Worm (Caenorhabditis elegans) whole organism, late embryonic: ENCODE data around the gene F22B5.10.

ENCODE experiments used
- C38D4.7 ChIP-seq: fragments of 200-800 bp; sonication (Bioruptor generic); optimal IDR thresholded peaks from 2 replicates; lab custom pipeline; 2018; ENCODE audit warnings: mild to moderate bottlenecking, missing genetic modification characterization, moderate library complexity, missing compliant biosample characterization
- K09A11.1 ChIP-seq: sonication (generic microtip); optimal IDR thresholded peaks from 2 replicates; lab custom pipeline; 2017; ENCODE audit warnings: antibody characterized with exemption, mild to moderate bottlenecking, missing genetic modification characterization, missing compliant biosample characterization; ENCODE audit not compliant: insufficient read depth
- T23F11.4 ChIP-seq: fragments of 200-800 bp; sonication (Bioruptor generic); optimal IDR thresholded peaks from 2 replicates; lab custom pipeline; 2018; ENCODE audit warnings: mild to moderate bottlenecking, missing genetic modification characterization, missing compliant biosample characterization
- Y22D7AL.16 ChIP-seq: sonication (generic microtip); optimal IDR thresholded peaks from 2 replicates; lab custom pipeline; 2016; ENCODE audit warnings: missing genetic modification characterization, missing compliant biosample characterization
- ahr-1 ChIP-seq: sonication (generic microtip); optimal IDR thresholded peaks from 2 replicates; lab custom pipeline; 2016; ENCODE audit warnings: missing genetic modification characterization, missing compliant biosample characterization
- ceh-14 ChIP-seq: sonication (generic microtip); optimal IDR thresholded peaks from 2 replicates; lab custom pipeline; 2016; ENCODE audit warnings: missing genotype, missing genetic modification characterization, missing compliant biosample characterization
- ceh-18 ChIP-seq: sonication (generic microtip); optimal IDR thresholded peaks from 2 replicates; lab custom pipeline; 2016; ENCODE audit warnings: missing genetic modification characterization, missing compliant biosample characterization
- ceh-19 ChIP-seq: fragments of 200-800 bp; sonication (Bioruptor generic); optimal IDR thresholded peaks from 2 replicates; lab custom pipeline; 2018; ENCODE audit warnings: mild to moderate bottlenecking, missing genetic modification characterization, missing compliant biosample characterization
- ceh-22 ChIP-seq: sonication (generic microtip); optimal IDR thresholded peaks from 2 replicates; lab custom pipeline; 2017; ENCODE audit warnings: missing biosample characterization, missing genetic modification characterization
- ceh-30 ChIP-seq: fragments of 150-350 bp; optimal IDR thresholded peaks from 2 replicates; lab custom pipeline; 2014; ENCODE audit warnings: missing biosample characterization, missing genetic modification characterization
- ceh-31 ChIP-seq: sonication (generic microtip); optimal IDR thresholded peaks from 2 replicates; lab custom pipeline; 2016; ENCODE audit warnings: missing genetic modification characterization, missing compliant biosample characterization
- ceh-34 ChIP-seq: sonication (generic microtip); optimal IDR thresholded peaks from 2 replicates; lab custom pipeline; 2016; ENCODE audit warnings: mild to moderate bottlenecking, missing genetic modification characterization, missing compliant biosample characterization
- ceh-48 ChIP-seq: sonication (generic microtip); optimal IDR thresholded peaks from 2 replicates; lab custom pipeline; 2016; ENCODE audit warnings: missing genetic modification characterization, inconsistent platforms, missing compliant biosample characterization
- che-1 ChIP-seq: sonication (generic microtip); optimal IDR thresholded peaks from 2 replicates; lab custom pipeline; 2016; ENCODE audit warnings: mild to moderate bottlenecking, missing genetic modification characterization, missing compliant biosample characterization
- elt-4 ChIP-seq: sonication (generic microtip); optimal IDR thresholded peaks from 2 replicates; lab custom pipeline; 2016; ENCODE audit warnings: missing genetic modification characterization, missing compliant biosample characterization
- eyg-1 ChIP-seq: sonication (generic microtip); optimal IDR thresholded peaks from 2 replicates; lab custom pipeline; 2016; ENCODE audit warnings: missing genotype, missing genetic modification characterization, missing compliant biosample characterization
- fkh-6 ChIP-seq: sonication (generic microtip); optimal IDR thresholded peaks from 2 replicates; lab custom pipeline; 2016; ENCODE audit warnings: missing genetic modification characterization, missing compliant biosample characterization
- gmeb-2 ChIP-seq: sonication (generic microtip); optimal IDR thresholded peaks from 2 replicates; lab custom pipeline; 2016; ENCODE audit warnings: missing genetic modification characterization, inconsistent platforms, missing compliant biosample characterization
- hlh-30 ChIP-seq: sonication (generic microtip); optimal IDR thresholded peaks from 2 replicates; lab custom pipeline; 2017; ENCODE audit warnings: antibody characterized with exemption, missing genetic modification characterization, missing compliant biosample characterization; ENCODE audit not compliant: insufficient read depth
- hlh-6 ChIP-seq: sonication (generic microtip); optimal IDR thresholded peaks from 2 replicates; lab custom pipeline; 2016; ENCODE audit warnings: missing genotype, missing genetic modification characterization, missing compliant biosample characterization
- lim-6 ChIP-seq: sonication (generic microtip); optimal IDR thresholded peaks from 2 replicates; lab custom pipeline; 2016; ENCODE audit warnings: missing genetic modification characterization, missing compliant biosample characterization
- lin-11 ChIP-seq: fragments of 200-800 bp; sonication (Bioruptor generic); optimal IDR thresholded peaks from 2 replicates; lab custom pipeline; 2018; ENCODE audit warnings: mild to moderate bottlenecking, missing genetic modification characterization, missing compliant biosample characterization
- madf-2 ChIP-seq: sonication (generic microtip); optimal IDR thresholded peaks from 2 replicates; lab custom pipeline; 2017; ENCODE audit warnings: missing genetic modification characterization, missing compliant biosample characterization
- nhr-11 ChIP-seq: fragments of 150-350 bp; optimal IDR thresholded peaks from 2 replicates; lab custom pipeline; 2014; ENCODE audit warnings: missing biosample characterization, missing genetic modification characterization
- nhr-232 ChIP-seq: sonication (generic microtip); optimal IDR thresholded peaks from 2 replicates; lab custom pipeline; 2016; ENCODE audit warnings: missing genetic modification characterization, missing compliant biosample characterization
- npax-4 ChIP-seq: sonication (generic microtip); optimal IDR thresholded peaks from 2 replicates; lab custom pipeline; 2016; ENCODE audit warnings: missing genetic modification characterization, missing compliant biosample characterization
- odd-2 ChIP-seq: sonication (generic microtip); optimal IDR thresholded peaks from 2 replicates; lab custom pipeline; 2017; ENCODE audit warnings: antibody characterized with exemption, mild to moderate bottlenecking, missing genetic modification characterization, missing compliant biosample characterization
- pag-3 ChIP-seq: sonication (generic microtip); optimal IDR thresholded peaks from 2 replicates; lab custom pipeline; 2016; ENCODE audit warnings: missing compliant biosample characterization, missing genetic modification characterization, borderline replicate concordance
- pax-1 ChIP-seq: fragments of 150-350 bp; optimal IDR thresholded peaks from 2 replicates; lab custom pipeline; 2014; ENCODE audit warnings: missing biosample characterization, missing genetic modification characterization
- rnt-1 ChIP-seq: sonication (generic microtip); optimal IDR thresholded peaks from 2 replicates; lab custom pipeline; 2016; ENCODE audit warnings: missing genetic modification characterization, missing compliant biosample characterization
- sox-2 ChIP-seq: fragments of 200-800 bp; sonication (Bioruptor generic); IDR thresholded peaks from 2 replicates; pipeline ENCODE4 v1.3.6; 2022; ENCODE audit warnings: missing genetic modification reagents, missing genetic modification characterization, missing compliant biosample characterization
- tbx-7 ChIP-seq: sonication (generic microtip); optimal IDR thresholded peaks from 2 replicates; lab custom pipeline; 2016; ENCODE audit warnings: missing genotype, missing genetic modification characterization, missing compliant biosample characterization
- ttx-3 ChIP-seq: sonication (generic microtip); optimal IDR thresholded peaks from 2 replicates; lab custom pipeline; 2016; ENCODE audit warnings: missing genetic modification reagents, missing genetic modification characterization, missing compliant biosample characterization
- unc-3 ChIP-seq, 2 experiments: fragments of 200-800 bp in 1 of 2; sonication (Bioruptor generic) in 1 of 2; sonication (generic microtip) in 1 of 2; conservative IDR thresholded peaks in 1 of 2; optimal IDR thresholded peaks in 1 of 2; 2 replicates each; pipeline versions ENCODE4 v1.3.6 to Lab custom; 2016 to 2022; ENCODE audit warnings: missing compliant biosample characterization in 2 of 2, missing genetic modification characterization in 2 of 2, missing genetic modification reagents in 1 of 2
- unc-42 ChIP-seq: sonication (generic microtip); optimal IDR thresholded peaks from 2 replicates; lab custom pipeline; 2016; ENCODE audit warnings: missing genotype, missing genetic modification characterization, missing compliant biosample characterization
- unc-55 ChIP-seq: sonication (generic microtip); optimal IDR thresholded peaks from 2 replicates; lab custom pipeline; 2017; ENCODE audit warnings: missing biosample characterization, missing genetic modification reagents, missing genetic modification characterization
- zip-5 ChIP-seq: sonication (generic microtip); optimal IDR thresholded peaks from 2 replicates; lab custom pipeline; 2016; ENCODE audit warnings: missing genetic modification characterization, missing compliant biosample characterization
- ztf-16 ChIP-seq: sonication (generic microtip); optimal IDR thresholded peaks from 2 replicates; lab custom pipeline; 2017; ENCODE audit warnings: missing genetic modification characterization, missing compliant biosample characterization

The F22B5.10 gene

DNA sequence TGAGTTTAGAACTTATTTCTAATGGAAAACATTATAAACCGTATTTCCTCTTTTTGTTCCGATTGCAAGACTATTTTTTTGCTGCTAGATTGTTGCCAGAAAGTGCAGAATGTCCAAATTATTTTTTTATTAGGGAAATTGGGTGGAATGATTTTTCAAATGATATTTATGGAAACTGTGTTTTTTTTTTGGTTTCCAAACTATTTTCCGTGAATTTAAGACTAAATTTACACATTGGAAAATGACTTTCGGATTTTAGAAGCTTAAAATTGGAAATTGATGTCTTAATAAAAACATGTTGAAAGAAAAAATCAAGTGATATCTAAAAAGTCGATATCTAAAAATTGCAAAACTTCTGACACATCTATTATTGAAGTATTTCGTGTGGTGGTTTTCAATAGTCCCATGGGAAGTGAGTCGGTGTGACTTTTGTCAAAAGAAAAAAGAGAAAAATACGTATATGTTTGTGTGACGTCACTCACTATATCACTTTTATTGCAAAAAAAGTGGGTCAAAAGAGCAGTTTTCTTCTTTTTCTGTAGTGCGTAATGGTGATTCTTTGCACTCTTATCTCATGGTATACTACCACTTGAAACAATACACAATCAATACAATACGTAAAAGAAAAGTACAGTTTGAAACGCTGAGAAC lies 37.2 kb downstream of the F22B5.10 start:
- TF ChIP-seq ceh-14 (tag; lab: Kevin White, UChicago), result no peak
- no peak for TF ChIP-seq pag-3
- no peak for TF ChIP-seq ceh-19
- TF ChIP-seq unc-42, result no peak
- TF ChIP-seq ceh-31 (tag; lab: Kevin White, UChicago), result no peak
- no peak for TF ChIP-seq ceh-22 (tag; lab: Kevin White, UChicago)
- no peak for TF ChIP-seq ttx-3 (tag; lab: Kevin White, UChicago)
- TF ChIP-seq tbx-7 (tag; lab: Kevin White, UChicago), result no peak

DNA sequence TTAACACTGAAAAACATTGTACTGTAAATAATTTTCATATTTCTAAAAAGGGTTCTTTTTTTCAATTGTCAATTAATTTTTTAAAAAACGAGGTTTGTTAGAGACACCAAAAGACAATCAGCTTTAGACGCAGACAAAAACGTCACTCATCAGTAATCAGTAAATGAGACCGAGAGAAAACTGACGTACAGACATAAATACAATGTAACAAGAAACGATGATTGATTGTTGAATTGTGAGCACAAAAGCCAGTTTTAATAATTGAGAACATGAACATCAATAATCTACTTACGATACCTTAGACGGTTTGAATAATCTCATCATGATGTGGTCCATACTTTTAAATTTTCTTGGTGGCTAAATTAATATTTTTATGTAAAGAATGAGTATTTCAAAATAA lies 39.8 kb downstream of the F22B5.10 start:
- TF ChIP-seq nhr-232 (no peak), ceh-18 (no peak), ztf-16 (tag; lab: Kevin White, UChicago) (no peak), ceh-30 (no peak), hlh-6 (tag; lab: Kevin White, UChicago) (no peak), lin-11 (tag; lab: Kevin White, UChicago) (no peak)

DNA sequence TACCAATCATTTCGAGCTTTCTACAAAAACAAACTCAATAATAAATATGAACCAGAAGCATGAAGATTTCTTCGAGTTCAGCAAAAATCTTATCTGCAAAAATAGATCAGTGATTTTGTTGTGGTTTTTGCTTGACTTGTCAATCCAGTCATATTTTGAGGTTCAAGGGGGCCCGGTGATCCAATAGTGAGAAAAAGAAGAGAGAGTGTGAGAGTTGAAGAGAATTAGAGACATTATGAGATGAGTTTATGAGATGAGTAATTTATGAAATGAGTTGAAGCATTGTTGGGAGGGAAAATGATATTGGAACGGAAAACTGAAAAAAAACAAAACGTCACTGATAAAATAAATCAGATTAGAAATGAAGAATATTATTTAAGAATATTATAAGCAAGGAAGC lies 42.0 kb downstream of the F22B5.10 start, which contains the start of gene T13H5.1:
Gene T13H5.1, minus strand, starts transcription at position 101 of the 400 bp plus-strand sequence.
- TF ChIP-seq odd-2 (tag; lab: Kevin White, UChicago), result no peak
- no peak for TF ChIP-seq T23F11.4 (GFP tag; lab: Kevin White, UChicago)
- no peak for TF ChIP-seq ceh-22 (tag; lab: Kevin White, UChicago)
- TF ChIP-seq nhr-232, result no peak
- TF ChIP-seq che-1 (tag; lab: Kevin White, UChicago), result no peak
- no peak for TF ChIP-seq rnt-1
- no peak for TF ChIP-seq ceh-30
- no peak for TF ChIP-seq hlh-6 (tag; lab: Kevin White, UChicago)
- no peak for TF ChIP-seq unc-55
- TF ChIP-seq hlh-30, result no peak
- TF ChIP-seq elt-4, result no peak
- TF ChIP-seq madf-2 (tag; lab: Kevin White, UChicago), result no peak
- no peak for TF ChIP-seq Y22D7AL.16 (tag; lab: Kevin White, UChicago)
- TF ChIP-seq sox-2 (GFP tag; lab: Robert Waterston, UW), result no peak
- TF ChIP-seq nhr-11 (tag; lab: Kevin White, UChicago), result no peak
- TF ChIP-seq gmeb-2 (tag; lab: Kevin White, UChicago), result no peak
- TF ChIP-seq K09A11.1 (tag; lab: Kevin White, UChicago), result no peak
- TF ChIP-seq zip-5 (tag; lab: Kevin White, UChicago), result no peak
- no peak for TF ChIP-seq unc-3 (GFP tag; conservative IDR thresholded peaks at IDR 0.05; lab: Robert Waterston, UW)
- no peak for TF ChIP-seq unc-3 (tag; optimal IDR thresholded peaks at IDR 0.05; lab: Kevin White, UChicago)
- no peak for TF ChIP-seq C38D4.7 (GFP tag; lab: Kevin White, UChicago)

DNA sequence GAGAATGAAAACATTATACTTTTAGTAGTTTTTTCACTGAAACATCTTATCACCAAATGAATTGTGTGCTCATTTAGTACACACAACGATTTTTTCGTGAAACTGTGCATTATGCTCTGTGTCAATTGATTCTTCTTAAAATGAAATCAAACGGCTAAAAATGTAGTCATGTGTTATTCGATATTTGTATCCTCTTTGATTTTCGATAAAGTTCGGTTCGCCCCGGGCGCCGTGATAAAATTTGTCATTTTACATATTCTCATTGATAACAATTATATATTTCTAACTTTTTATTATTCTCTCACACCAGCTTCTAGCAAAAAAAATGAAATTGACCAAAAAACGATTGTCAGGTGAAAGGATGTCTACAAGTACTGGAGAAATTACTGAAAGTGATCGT lies 47.8 kb downstream of the F22B5.10 start, which contains the start of gene ctg-2:
Gene ctg-2, plus strand, starts transcription at position 326 of the 400 bp plus-strand sequence.
- TF ChIP-seq npax-4 (tag; lab: Kevin White, UChicago) (no peak), T23F11.4 (GFP tag; lab: Kevin White, UChicago) (no peak), madf-2 (tag; lab: Kevin White, UChicago) (no peak), ceh-48 (tag; lab: Kevin White, UChicago) (no peak), pax-1 (tag; lab: Kevin White, UChicago) (no peak), ceh-34 (tag; lab: Kevin White, UChicago) (no peak), rnt-1 (no peak), fkh-6 (tag; lab: Kevin White, UChicago) (no peak), che-1 (tag; lab: Kevin White, UChicago) (no peak), hlh-30 (no peak), ahr-1 (no peak), lim-6 (no peak), eyg-1 (tag; lab: Kevin White, UChicago) (no peak)
- TF ChIP-seq, all 69 proteins: peak for 0
